Worm (Caenorhabditis elegans) whole organism, young adult: Measurements from ENCODE around the gene M117.4.

Experiments
- B0019.2 ChIP-seq: fragments of 200-800 bp; sonication (Bioruptor generic); conservative IDR thresholded peaks from 2 replicates; pipeline ENCODE4 v1.3.6; 2022; ENCODE audit warnings: missing genetic modification reagents, missing genetic modification characterization, missing compliant biosample characterization
- B0035.1 ChIP-seq: sonication (generic microtip); optimal IDR thresholded peaks from 2 replicates; lab custom pipeline; 2016; ENCODE audit warnings: missing genetic modification characterization, mild to moderate bottlenecking, missing compliant biosample characterization, missing genotype, missing genetic modification reagents
- F22D6.2 ChIP-seq: sonication (generic microtip); optimal IDR thresholded peaks from 2 replicates; lab custom pipeline; 2016; ENCODE audit warnings: mild to moderate bottlenecking, missing genetic modification characterization, missing compliant biosample characterization
- F33H1.4 ChIP-seq: fragments of 200-800 bp; sonication (Bioruptor generic); IDR thresholded peaks from 2 replicates; pipeline ENCODE4 v1.3.6; 2022; ENCODE audit warnings: missing genetic modification reagents, missing genetic modification characterization, missing compliant biosample characterization
- F49E8.2 ChIP-seq: sonication (generic microtip); optimal IDR thresholded peaks from 3 replicates; lab custom pipeline; 2017; ENCODE audit warnings: missing genetic modification characterization, mild to moderate bottlenecking, missing compliant biosample characterization, antibody characterized with exemption, moderate library complexity; ENCODE audit not compliant: insufficient read depth
- F52B5.7 ChIP-seq: sonication (generic microtip); optimal IDR thresholded peaks from 2 replicates; lab custom pipeline; 2016; ENCODE audit warnings: mild to moderate bottlenecking, missing genetic modification characterization, missing compliant biosample characterization
- K12H6.12 ChIP-seq: fragments of 200-800 bp; sonication (Bioruptor generic); optimal IDR thresholded peaks from 2 replicates; lab custom pipeline; 2018; ENCODE audit warnings: mild to moderate bottlenecking, missing genetic modification characterization, missing compliant biosample characterization
- T07F8.4 ChIP-seq: sonication (generic microtip); optimal IDR thresholded peaks from 2 replicates; lab custom pipeline; 2016; ENCODE audit warnings: mild to moderate bottlenecking, missing genetic modification characterization, moderate library complexity, missing compliant biosample characterization
- Y56A3A.18 ChIP-seq: fragments of 200-800 bp; sonication (Bioruptor generic); IDR thresholded peaks from 2 replicates; pipeline ENCODE4 v1.3.6; 2022; ENCODE audit warnings: missing genetic modification reagents, missing genetic modification characterization, missing compliant biosample characterization
- aptf-2 ChIP-seq: fragments of 200-800 bp; sonication (Bioruptor generic); conservative IDR thresholded peaks from 2 replicates; pipeline ENCODE4 v1.3.6; 2022; ENCODE audit warnings: missing genetic modification reagents, missing genetic modification characterization, missing compliant biosample characterization
- attf-5 ChIP-seq: fragments of 200-800 bp; sonication (Bioruptor generic); optimal IDR thresholded peaks from 2 replicates; lab custom pipeline; 2018; ENCODE audit warnings: mild to moderate bottlenecking, missing genetic modification characterization, missing compliant biosample characterization
- cebp-1 ChIP-seq, 2 experiments: fragments of 200-800 bp in 1 of 2; sonication (Bioruptor generic) in 1 of 2; sonication (generic microtip) in 1 of 2; IDR thresholded peaks in 1 of 2; optimal IDR thresholded peaks in 1 of 2; 2 replicates each; pipeline versions ENCODE4 v1.3.6 to Lab custom; 2017 to 2022; ENCODE audit warnings: missing compliant biosample characterization in 2 of 2, missing genetic modification characterization in 2 of 2, mild to moderate bottlenecking in 1 of 2, missing genetic modification reagents in 1 of 2, moderate library complexity in 1 of 2
- cebp-2 ChIP-seq: fragments of 200-800 bp; sonication (Bioruptor generic); IDR thresholded peaks from 2 replicates; pipeline ENCODE4 v1.3.6; 2022; ENCODE audit warnings: missing genetic modification characterization, missing compliant biosample characterization
- ceh-100 ChIP-seq: fragments of 200-800 bp; sonication (Bioruptor generic); IDR thresholded peaks from 2 replicates; pipeline ENCODE4 v1.3.6; 2022; ENCODE audit warnings: missing genetic modification reagents, missing genetic modification characterization, missing compliant biosample characterization
- ceh-40 ChIP-seq: fragments of 200-800 bp; sonication (Bioruptor generic); IDR thresholded peaks from 2 replicates; pipeline ENCODE4 v1.3.6; 2022; ENCODE audit warnings: missing genetic modification characterization, missing compliant biosample characterization
- dpff-1 ChIP-seq: sonication (generic microtip); optimal IDR thresholded peaks from 2 replicates; lab custom pipeline; 2017; ENCODE audit warnings: mild to moderate bottlenecking, missing genetic modification characterization, missing compliant biosample characterization
- dpl-1 ChIP-seq: fragments of 150-350 bp; optimal IDR thresholded peaks from 2 replicates; lab custom pipeline; 2014; ENCODE audit warnings: missing biosample characterization, missing genetic modification reagents, missing genetic modification characterization
- ets-4 ChIP-seq: fragments of 200-800 bp; sonication (Bioruptor generic); optimal IDR thresholded peaks from 2 replicates; lab custom pipeline; 2018; ENCODE audit warnings: mild to moderate bottlenecking, missing genetic modification characterization, missing compliant biosample characterization
- him-1 ChIP-seq: sonication (generic microtip); optimal IDR thresholded peaks from 2 replicates; lab custom pipeline; 2016; ENCODE audit warnings: missing genotype, missing genetic modification reagents, missing genetic modification characterization, missing compliant biosample characterization
- hlh-26 ChIP-seq: fragments of 200-800 bp; sonication (Bioruptor generic); conservative IDR thresholded peaks from 2 replicates; pipeline ENCODE4 v1.3.6; 2022; ENCODE audit warnings: missing genetic modification reagents, missing genetic modification characterization, missing compliant biosample characterization
- hmg-1.2 ChIP-seq: fragments of 200-800 bp; sonication (Bioruptor generic); IDR thresholded peaks from 2 replicates; pipeline ENCODE4 v1.3.6; 2022; ENCODE audit warnings: missing genetic modification reagents, missing genetic modification characterization, missing compliant biosample characterization
- hsf-1 ChIP-seq: fragments of 200-800 bp; sonication (Bioruptor generic); IDR thresholded peaks from 2 replicates; pipeline ENCODE4 v1.3.6; 2022; ENCODE audit warnings: missing genetic modification reagents, missing genetic modification characterization, missing compliant biosample characterization
- lag-1 ChIP-seq: fragments of 200-800 bp; sonication (Bioruptor generic); IDR thresholded peaks from 2 replicates; pipeline ENCODE4 v1.3.6; 2022; ENCODE audit warnings: missing genetic modification reagents, missing genetic modification characterization, missing compliant biosample characterization
- let-607 ChIP-seq, 2 experiments: fragments of 200-800 bp in 1 of 2; sonication (Bioruptor generic) in 1 of 2; sonication (generic microtip) in 1 of 2; optimal IDR thresholded peaks; 2 replicates each; lab custom pipeline; 2016 to 2018; ENCODE audit warnings: mild to moderate bottlenecking in 2 of 2, missing compliant biosample characterization in 2 of 2, missing genetic modification characterization in 2 of 2, moderate library complexity in 2 of 2, missing genotype in 1 of 2
- lin-40 ChIP-seq: sonication (generic microtip); optimal IDR thresholded peaks from 2 replicates; lab custom pipeline; 2016; ENCODE audit warnings: missing genetic modification characterization, mild to moderate bottlenecking, missing compliant biosample characterization, missing genotype, missing genetic modification reagents
- lir-1 ChIP-seq: fragments of 200-800 bp; sonication (Bioruptor generic); conservative IDR thresholded peaks from 2 replicates; pipeline ENCODE4 v1.3.6; 2022; ENCODE audit warnings: missing genetic modification reagents, missing genetic modification characterization, missing compliant biosample characterization
- lsl-1 ChIP-seq: fragments of 200-800 bp; sonication (Bioruptor generic); optimal IDR thresholded peaks from 2 replicates; lab custom pipeline; 2018; ENCODE audit warnings: mild to moderate bottlenecking, missing genetic modification characterization, moderate library complexity, missing compliant biosample characterization
- lsy-27 ChIP-seq: sonication (generic microtip); optimal IDR thresholded peaks from 2 replicates; lab custom pipeline; 2017; ENCODE audit warnings: missing genetic modification characterization, mild to moderate bottlenecking, missing compliant biosample characterization, antibody characterized with exemption, missing genotype, borderline replicate concordance; ENCODE audit not compliant: insufficient read depth
- madf-3 ChIP-seq: fragments of 200-800 bp; sonication (Bioruptor generic); IDR thresholded peaks from 2 replicates; pipeline ENCODE4 v1.3.6; 2022; ENCODE audit warnings: missing genetic modification reagents, missing genetic modification characterization, missing compliant biosample characterization
- madf-6 ChIP-seq: fragments of 200-800 bp; sonication (Bioruptor generic); IDR thresholded peaks from 2 replicates; pipeline ENCODE4 v1.3.6; 2022; ENCODE audit warnings: missing genetic modification reagents, missing genetic modification characterization, missing compliant biosample characterization
- mxl-1 ChIP-seq: sonication (generic microtip); optimal IDR thresholded peaks from 2 replicates; lab custom pipeline; 2016; ENCODE audit warnings: missing genetic modification characterization, missing compliant biosample characterization
- nhr-179 ChIP-seq: sonication (generic microtip); optimal IDR thresholded peaks from 2 replicates; lab custom pipeline; 2016; ENCODE audit warnings: mild to moderate bottlenecking, missing genetic modification characterization, missing compliant biosample characterization
- nhr-27 ChIP-seq: fragments of 200-800 bp; sonication (Bioruptor generic); optimal IDR thresholded peaks from 2 replicates; lab custom pipeline; 2018; ENCODE audit warnings: mild to moderate bottlenecking, missing genetic modification characterization, moderate library complexity, missing compliant biosample characterization
- nhr-80 ChIP-seq: sonication (generic microtip); optimal IDR thresholded peaks from 2 replicates; lab custom pipeline; 2016; ENCODE audit warnings: missing genetic modification characterization, missing compliant biosample characterization
- nhr-90 ChIP-seq: sonication (generic microtip); optimal IDR thresholded peaks from 2 replicates; lab custom pipeline; 2016; ENCODE audit warnings: missing genotype, mild to moderate bottlenecking, missing genetic modification characterization, missing compliant biosample characterization
- pha-4 ChIP-seq: fragments of 150-350 bp; sonication (generic microtip); optimal IDR thresholded peaks from 2 replicates; lab custom pipeline; 2014; ENCODE audit warnings: missing biosample characterization, missing genetic modification reagents, missing genetic modification characterization
- rec-8 ChIP-seq, 2 experiments: sonication (generic microtip); optimal IDR thresholded peaks; 2 replicates each; lab custom pipeline; 2016; ENCODE audit warnings: mild to moderate bottlenecking in 2 of 2, missing genetic modification characterization in 2 of 2, missing genetic modification reagents in 2 of 2, missing genotype in 2 of 2, missing biosample characterization in 1 of 2, missing compliant biosample characterization in 1 of 2, moderate library complexity in 1 of 2
- repo-1 ChIP-seq: sonication (generic microtip); optimal IDR thresholded peaks from 2 replicates; lab custom pipeline; 2017; ENCODE audit warnings: mild to moderate bottlenecking, missing genetic modification characterization, missing compliant biosample characterization
- sea-2 ChIP-seq: fragments of 200-800 bp; sonication (Bioruptor generic); IDR thresholded peaks from 2 replicates; pipeline ENCODE4 v1.3.6; 2022; ENCODE audit warnings: missing genetic modification characterization, missing compliant biosample characterization
- tbp1 ChIP-seq: fragments of 200-800 bp; sonication (Bioruptor generic); optimal IDR thresholded peaks from 2 replicates; lab custom pipeline; 2018; ENCODE audit warnings: mild to moderate bottlenecking, missing genetic modification characterization, missing compliant biosample characterization
- tbx-9 ChIP-seq: sonication (generic microtip); optimal IDR thresholded peaks from 2 replicates; lab custom pipeline; 2016; ENCODE audit warnings: borderline replicate concordance, missing genetic modification characterization, inconsistent platforms, missing compliant biosample characterization
- zim-3 ChIP-seq: sonication (generic microtip); optimal IDR thresholded peaks from 2 replicates; lab custom pipeline; 2017; ENCODE audit warnings: mild to moderate bottlenecking, missing genetic modification characterization, moderate library complexity, missing compliant biosample characterization
- ztf-22 ChIP-seq: fragments of 200-800 bp; sonication (Bioruptor generic); optimal IDR thresholded peaks from 2 replicates; lab custom pipeline; 2018; ENCODE audit warnings: mild to moderate bottlenecking, missing genetic modification characterization, moderate library complexity, missing compliant biosample characterization
- ztf-26 ChIP-seq: sonication (generic microtip); optimal IDR thresholded peaks from 2 replicates; lab custom pipeline; 2017; ENCODE audit warnings: missing genetic modification characterization, missing compliant biosample characterization
- ztf-28 ChIP-seq: fragments of 200-800 bp; sonication (Bioruptor generic); IDR thresholded peaks from 2 replicates; pipeline ENCODE4 v1.3.6; 2022; ENCODE audit warnings: missing genetic modification reagents, missing genetic modification characterization, missing compliant biosample characterization
- ztf-6 ChIP-seq: fragments of 200-800 bp; sonication (Bioruptor generic); IDR thresholded peaks from 2 replicates; pipeline ENCODE4 v1.3.6; 2022; ENCODE audit warnings: missing genetic modification reagents, missing genetic modification characterization, missing compliant biosample characterization

The M117.4 gene

ce11 chrIV:11820067-11820913 lies 13.1 kb downstream of the M117.4 start (continued):
- TF ChIP-seq aptf-2 (GFP tag; lab: Robert Waterston, UW) (no peak), ets-4 (no peak), him-1 (tag; lab: Kevin White, UChicago) (no peak), nhr-179 (tag; lab: Kevin White, UChicago) (no peak), hsf-1 (GFP tag; lab: Robert Waterston, UW) (peak; percentile 79), cebp-1 (GFP tag; IDR thresholded peaks at IDR 0.05; lab: Robert Waterston, UW) (no peak), cebp-1 (tag; optimal IDR thresholded peaks at IDR 0.05; lab: Kevin White, UChicago) (peak; percentile 55), dpl-1 (no peak), dpff-1 (tag; lab: Kevin White, UChicago) (no peak), F22D6.2 (no peak), lsy-27 (tag; lab: Kevin White, UChicago) (no peak), tbp1 (GFP tag; lab: Kevin White, UChicago) (peak; percentile 58), madf-6 (peak; percentile 74), pha-4 (tag; lab: Kevin White, UChicago) (peak; percentile 53), Y56A3A.18 (peak; percentile 63; the same call in 1 of the 2 replicates), T07F8.4 (no peak), ceh-40 (GFP tag; lab: Robert Waterston, UW) (no peak), sea-2 (GFP tag; lab: Robert Waterston, UW) (no peak), lir-1 (GFP tag; lab: Robert Waterston, UW) (no peak), cebp-2 (GFP tag; lab: Robert Waterston, UW) (0 out of 2 replicates have a peak, but pooled peaks have one; percentile 21), ztf-26 (tag; lab: Kevin White, UChicago) (no peak), attf-5 (GFP tag; lab: Kevin White, UChicago) (no peak), ztf-6 (GFP tag; lab: Robert Waterston, UW) (no peak), zim-3 (tag; lab: Kevin White, UChicago) (no peak), hlh-26 (GFP tag; lab: Robert Waterston, UW) (no peak), K12H6.12 (no peak), F52B5.7 (tag; lab: Kevin White, UChicago) (no peak), B0035.1 (tag; lab: Kevin White, UChicago) (peak; percentile 8), repo-1 (tag; lab: Kevin White, UChicago) (peak; percentile 64), nhr-80 (tag; lab: Kevin White, UChicago) (no peak), nhr-90 (tag; lab: Kevin White, UChicago) (no peak), nhr-27 (tag; lab: Kevin White, UChicago) (no peak), tbx-9 (no peak), lsl-1 (GFP tag; lab: Kevin White, UChicago) (peak; percentile 27), ztf-28 (GFP tag; lab: Robert Waterston, UW) (no peak), F33H1.4 (no peak), hmg-1.2 (GFP tag; lab: Robert Waterston, UW) (peak; percentile 42; the same call in 1 of the 2 replicates), mxl-1 (tag; lab: Kevin White, UChicago) (no peak), ceh-100 (GFP tag; lab: Robert Waterston, UW) (no peak), F49E8.2 (tag; lab: Kevin White, UChicago) (peak; percentile 89), B0019.2 (no peak; the same call in 1 of the 2 replicates), madf-3 (peak; percentile 64), let-607 (tag; optimal IDR thresholded peaks at IDR 0.05; lab: Kevin White, UChicago) (no peak), rec-8 (tag; optimal IDR thresholded peaks at IDR 0.05; lab: Kevin White, UChicago) (no peak), ztf-22 (GFP tag; lab: Kevin White, UChicago) (no peak), lag-1 (GFP tag; lab: Robert Waterston, UW) (no peak), lin-40 (no peak)
